Fruit fly (Drosophila melanogaster): ENCODE measurements around the gene slx1.
A peak's percentile ranks its signal among the peaks of the same experiment; 100 is the strongest.

- TF ChIP-seq kay (GFP tag; ENCODE audit: borderline replicate concordance) (peak; percentile 66), CG7045 (GFP tag; optimal IDR thresholded peaks at IDR 0.05) (no peak), Clk (GFP tag; optimal IDR thresholded peaks at IDR 0.05) (no peak)
These were observed 24.4 kb downstream of the slx1 start for dm6 chr3R:4666014-4666652.

Measured in whole organism, adult.